Worm (Caenorhabditis elegans) whole organism, L4 larva: ENCODE measurements around the gene dgk-2.

Experiments
- F49E8.2 ChIP-seq: sonication (generic microtip); optimal IDR thresholded peaks from 2 replicates; lab custom pipeline; 2016; ENCODE audit warnings: missing compliant biosample characterization, mild to moderate bottlenecking, missing genetic modification characterization, borderline replicate concordance
- R02D3.7 ChIP-seq: fragments of 150-350 bp; sonication (generic microtip); optimal IDR thresholded peaks from 3 replicates; lab custom pipeline; 2014; ENCODE audit warnings: missing biosample characterization, missing genetic modification characterization
- ama-1 ChIP-seq: fragments of 150-350 bp; optimal IDR thresholded peaks from 2 replicates; lab custom pipeline; 2014; ENCODE audit warnings: inconsistent platforms, mixed read lengths
- arid-1 ChIP-seq: fragments of 200-800 bp; sonication (Bioruptor generic); conservative IDR thresholded peaks from 2 replicates; pipeline ENCODE4 v1.3.6; 2022; ENCODE audit warnings: missing genetic modification reagents, missing genetic modification characterization, missing compliant biosample characterization
- ceh-62 ChIP-seq: sonication (generic microtip); optimal IDR thresholded peaks from 2 replicates; lab custom pipeline; 2017; ENCODE audit warnings: missing biosample characterization, missing genetic modification characterization
- jun-1 ChIP-seq: fragments of 150-350 bp; optimal IDR thresholded peaks from 2 replicates; lab custom pipeline; 2014; ENCODE audit warnings: missing biosample characterization, missing genetic modification reagents, missing genetic modification characterization
- pha-4 ChIP-seq, 2 experiments: fragments of 150-350 bp in 1 of 2; fragments of 200-800 bp in 1 of 2; sonication (Bioruptor generic) in 1 of 2; IDR thresholded peaks in 1 of 2; optimal IDR thresholded peaks in 1 of 2; 2 replicates each; pipeline versions ENCODE4 v1.3.6 to Lab custom; 2014 to 2022; ENCODE audit warnings: missing genetic modification characterization in 2 of 2, missing genetic modification reagents in 2 of 2, missing biosample characterization in 1 of 2, missing compliant biosample characterization in 1 of 2

DNA sequence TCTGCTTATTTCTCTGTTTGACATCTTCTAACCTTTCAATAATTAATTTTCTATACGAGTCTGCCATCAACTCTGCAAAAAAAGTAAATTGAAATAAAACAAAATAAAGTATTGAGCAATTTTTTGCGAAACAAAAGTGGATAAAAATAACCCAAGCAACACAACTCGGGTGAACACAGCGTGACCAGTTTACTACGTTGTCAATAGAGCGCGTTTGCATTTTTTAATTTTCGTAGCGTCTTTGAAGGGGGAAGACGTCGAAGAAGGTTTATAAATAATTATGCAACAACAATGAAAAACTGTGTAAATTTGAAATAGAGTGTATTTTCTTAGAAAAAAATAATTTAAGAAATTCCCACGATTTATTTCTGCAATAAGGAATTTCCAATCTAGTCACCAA is 41.8 kb downstream of the dgk-2 start, which contains the start of gene atg-16.1:
- TF ChIP-seq pha-4 (GFP tag; IDR thresholded peaks at IDR 0.05; lab: Robert Waterston, UW) = no peak
- peak; percentile 54 for TF ChIP-seq pha-4 (tag; optimal IDR thresholded peaks at IDR 0.05; lab: Kevin White, UChicago)
- no peak for TF ChIP-seq ceh-62 (tag; lab: Kevin White, UChicago)
- no peak for TF ChIP-seq jun-1
- no peak for TF ChIP-seq ama-1 (lab: Kevin White, UChicago)
- TF ChIP-seq arid-1 (GFP tag; lab: Robert Waterston, UW) = no peak
- TF ChIP-seq R02D3.7 (tag; lab: Kevin White, UChicago) = no peak
- TF ChIP-seq F49E8.2 = no peak
